Fruit fly (Drosophila melanogaster) whole organism, embryonic: ENCODE data around the gene Ddc.

ENCODE experiments used
- CG10321 ChIP-seq: fragments of 200-800 bp; sonication (Bioruptor generic); IDR thresholded peaks from 2 replicates; pipeline ENCODE4 v1.3.6; 2022; ENCODE audit warnings: missing biosample characterization, missing genetic modification characterization
- CG1233 ChIP-seq: fragments of 200-800 bp; sonication (Bioruptor generic); optimal IDR thresholded peaks from 4 replicates; lab custom pipeline; 2018; ENCODE audit warnings: missing biosample characterization, mild to moderate bottlenecking, missing genetic modification characterization
- CG12769 ChIP-seq: fragments of 200-800 bp; sonication (Bioruptor generic); optimal IDR thresholded peaks from 2 replicates; lab custom pipeline; 2019; ENCODE audit warnings: missing biosample characterization, mild to moderate bottlenecking, missing genetic modification characterization, moderate library complexity
- CG13287 ChIP-seq: fragments of 200-800 bp; sonication (Bioruptor generic); IDR thresholded peaks from 2 replicates; pipeline ENCODE4 v1.3.6; 2022; ENCODE audit warnings: missing biosample characterization, missing genetic modification characterization; ENCODE audit not compliant: partially characterized antibody
- CG14050 ChIP-seq: fragments of 200-800 bp; sonication (Bioruptor generic); IDR thresholded peaks from 3 replicates; pipeline ENCODE4 v1.3.6; 2022; ENCODE audit warnings: missing biosample characterization, missing genetic modification characterization
- CG14667 ChIP-seq: fragments of 200-800 bp; sonication (Bioruptor generic); IDR thresholded peaks from 2 replicates; pipeline ENCODE4 v1.3.6; 2022; ENCODE audit warnings: missing biosample characterization, missing genetic modification characterization
- CG15269 ChIP-seq: fragments of 200-800 bp; sonication (Bioruptor generic); optimal IDR thresholded peaks from 2 replicates; lab custom pipeline; 2018; ENCODE audit warnings: missing biosample characterization, mild to moderate bottlenecking, missing genetic modification characterization, moderate library complexity
- CG1647 ChIP-seq: fragments of 200-800 bp; sonication (Bioruptor generic); optimal IDR thresholded peaks from 3 replicates; lab custom pipeline; 2016; ENCODE audit warnings: missing biosample characterization, missing genetic modification characterization
- CG17328 ChIP-seq: fragments of 200-800 bp; sonication (Bioruptor generic); IDR thresholded peaks from 2 replicates; pipeline ENCODE4 v1.3.6; 2022; ENCODE audit warnings: missing biosample characterization, missing genetic modification characterization
- CG1832 ChIP-seq: fragments of 200-800 bp; sonication (Bioruptor generic); optimal IDR thresholded peaks from 2 replicates; lab custom pipeline; 2017; ENCODE audit warnings: missing biosample characterization, mild to moderate bottlenecking, missing genetic modification characterization, inconsistent platforms
- CG30020 ChIP-seq: fragments of 200-800 bp; optimal IDR thresholded peaks from 2 replicates; lab custom pipeline; 2019; ENCODE audit warnings: missing biosample characterization, mild to moderate bottlenecking, missing genetic modification characterization, moderate library complexity
- CG3281 ChIP-seq: fragments of 200-800 bp; sonication (Bioruptor generic); optimal IDR thresholded peaks from 3 replicates; lab custom pipeline; 2017; ENCODE audit warnings: missing biosample characterization, mild to moderate bottlenecking, missing genetic modification characterization
- CG34376 ChIP-seq: fragments of 200-800 bp; sonication (Bioruptor generic); optimal IDR thresholded peaks from 2 replicates; lab custom pipeline; 2018; ENCODE audit warnings: missing biosample characterization, mild to moderate bottlenecking, missing genetic modification characterization
- CG34422 ChIP-seq: fragments of 200-800 bp; sonication (Bioruptor generic); IDR thresholded peaks from 3 replicates; pipeline ENCODE4 v1.3.6; 2022; ENCODE audit warnings: missing biosample characterization, missing genetic modification characterization
- CG3847 ChIP-seq: fragments of 200-800 bp; sonication (Bioruptor generic); IDR thresholded peaks from 2 replicates; pipeline ENCODE4 v1.3.6; 2022; ENCODE audit warnings: missing biosample characterization, missing genetic modification characterization
- CG43689 ChIP-seq: fragments of 200-800 bp; sonication (Bioruptor generic); IDR thresholded peaks from 2 replicates; pipeline ENCODE4 v1.3.6; 2022; ENCODE audit warnings: missing biosample characterization, missing genetic modification characterization
- CG7372 ChIP-seq: fragments of 200-800 bp; sonication (Bioruptor generic); IDR thresholded peaks from 2 replicates; pipeline ENCODE4 v1.3.6; 2022; ENCODE audit warnings: missing biosample characterization, missing genetic modification characterization
- CG8089 ChIP-seq: fragments of 200-800 bp; sonication (Bioruptor generic); optimal IDR thresholded peaks from 3 replicates; lab custom pipeline; 2016; ENCODE audit warnings: missing biosample characterization, missing genetic modification characterization
- CG9609 ChIP-seq: fragments of 200-800 bp; sonication (Bioruptor generic); optimal IDR thresholded peaks from 3 replicates; lab custom pipeline; 2016; ENCODE audit warnings: missing biosample characterization, missing genetic modification characterization
- Dip3 ChIP-seq: fragments of 200-800 bp; sonication (Bioruptor generic); optimal IDR thresholded peaks from 3 replicates; lab custom pipeline; 2016; ENCODE audit warnings: missing biosample characterization, missing genetic modification characterization
- Ets65A ChIP-seq: fragments of 200-800 bp; sonication (Bioruptor generic); peaks from one replicate; lab custom pipeline; 2016; ENCODE audit warnings: missing biosample characterization, missing genetic modification characterization
- Fer2 ChIP-seq: fragments of 200-800 bp; sonication (Bioruptor generic); optimal IDR thresholded peaks from 2 replicates; lab custom pipeline; 2018; ENCODE audit warnings: missing biosample characterization, mild to moderate bottlenecking, missing genetic modification characterization, moderate library complexity
- Fer3 ChIP-seq: fragments of 200-800 bp; sonication (Bioruptor generic); optimal IDR thresholded peaks from 2 replicates; lab custom pipeline; 2018; ENCODE audit warnings: missing biosample characterization, mild to moderate bottlenecking, missing genetic modification characterization, moderate library complexity
- GATAe ChIP-seq: fragments of 200-800 bp; sonication (Bioruptor generic); conservative IDR thresholded peaks from 2 replicates; pipeline ENCODE4 v1.3.6; 2022; ENCODE audit warnings: missing biosample characterization, missing genetic modification characterization
- H15 ChIP-seq: fragments of 200-800 bp; sonication (Bioruptor generic); IDR thresholded peaks from 3 replicates; pipeline ENCODE4 v1.3.6; 2022; ENCODE audit warnings: missing biosample characterization, missing genetic modification characterization
- HLH4C ChIP-seq: fragments of 200-800 bp; sonication (Bioruptor generic); IDR thresholded peaks from 3 replicates; pipeline ENCODE4 v1.3.6; 2022; ENCODE audit warnings: missing biosample characterization, missing genetic modification characterization; ENCODE audit not compliant: partially characterized antibody
- MTF-1 ChIP-seq: fragments of 200-800 bp; sonication (Bioruptor generic); optimal IDR thresholded peaks from 2 replicates; lab custom pipeline; 2018; ENCODE audit warnings: missing biosample characterization, mild to moderate bottlenecking, missing genetic modification characterization, borderline replicate concordance
- Tbp ChIP-seq: fragments of >200 bp; optimal IDR thresholded peaks from 2 replicates; lab custom pipeline; 2018; ENCODE audit warnings: missing biosample characterization, missing genetic modification characterization
- Xrp1 ChIP-seq: fragments of 200-800 bp; sonication (Bioruptor generic); IDR thresholded peaks from 2 replicates; pipeline ENCODE4 v1.3.6; 2022; ENCODE audit warnings: missing biosample characterization, missing genetic modification characterization
- ab ChIP-seq: fragments of 200-800 bp; sonication (Bioruptor generic); optimal IDR thresholded peaks from 2 replicates; lab custom pipeline; 2016; ENCODE audit warnings: missing biosample characterization, missing genetic modification characterization
- bowl ChIP-seq: fragments of 200-800 bp; sonication (Bioruptor generic); IDR thresholded peaks from 2 replicates; pipeline ENCODE4 v1.3.6; 2022; ENCODE audit warnings: missing biosample characterization, missing genetic modification characterization
- croc ChIP-seq: fragments of 200-800 bp; sonication (Bioruptor generic); conservative IDR thresholded peaks from 3 replicates; pipeline ENCODE4 v1.3.6; 2022; ENCODE audit warnings: missing biosample characterization, missing genetic modification characterization
- dan ChIP-seq: fragments of 200-800 bp; sonication (Bioruptor generic); IDR thresholded peaks from 2 replicates; pipeline ENCODE4 v1.3.6; 2022; ENCODE audit warnings: missing biosample characterization, missing genetic modification characterization
- danr ChIP-seq: fragments of 200-800 bp; sonication (Bioruptor generic); IDR thresholded peaks from 2 replicates; pipeline ENCODE4 v1.3.6; 2022; ENCODE audit warnings: missing biosample characterization, missing genetic modification characterization
- dm ChIP-seq: fragments of 200-800 bp; sonication (Bioruptor generic); optimal IDR thresholded peaks from 3 replicates; lab custom pipeline; 2016; ENCODE audit warnings: missing biosample characterization, missing genetic modification characterization
- dpn ChIP-seq, 2 experiments: fragments of 200-800 bp; sonication (Bioruptor generic); optimal IDR thresholded peaks; 3 replicates each; lab custom pipeline; 2016; ENCODE audit warnings: missing biosample characterization in 2 of 2, missing genetic modification characterization in 2 of 2
- en ChIP-seq: fragments of 200-800 bp; sonication (Bioruptor generic); optimal IDR thresholded peaks from 2 replicates; lab custom pipeline; 2016; ENCODE audit warnings: missing biosample characterization, missing genetic modification characterization
- gcm ChIP-seq: fragments of 200-800 bp; sonication (Bioruptor generic); optimal IDR thresholded peaks from 2 replicates; lab custom pipeline; 2019; ENCODE audit warnings: missing biosample characterization, mild to moderate bottlenecking, missing genetic modification characterization, moderate library complexity
- hkb ChIP-seq, 2 experiments: fragments of 200-800 bp in 1 of 2; fragments of >200 bp in 1 of 2; sonication (Bioruptor generic) in 1 of 2; IDR thresholded peaks in 1 of 2; optimal IDR thresholded peaks in 1 of 2; 2 replicates each; pipeline versions ENCODE4 v1.3.6 to Lab custom; 2017 to 2022; ENCODE audit warnings: missing biosample characterization in 1 of 2, missing genetic modification characterization in 1 of 2
- jumu ChIP-seq: fragments of 200-800 bp; sonication (Bioruptor generic); optimal IDR thresholded peaks from 3 replicates; lab custom pipeline; 2016; ENCODE audit warnings: missing biosample characterization, missing genetic modification characterization
- kay ChIP-seq: fragments of 200-800 bp; sonication (Bioruptor generic); optimal IDR thresholded peaks from 2 replicates; lab custom pipeline; 2016; ENCODE audit warnings: missing biosample characterization, missing genetic modification characterization
- knrl ChIP-seq: fragments of 200-800 bp; sonication (Bioruptor generic); IDR thresholded peaks from 3 replicates; pipeline ENCODE4 v1.3.6; 2022; ENCODE audit warnings: missing biosample characterization, missing genetic modification characterization; ENCODE audit not compliant: partially characterized antibody
- lbe ChIP-seq: fragments of 200-800 bp; sonication (Bioruptor generic); optimal IDR thresholded peaks from 2 replicates; lab custom pipeline; 2016; ENCODE audit warnings: missing biosample characterization, mild to moderate bottlenecking, missing genetic modification characterization
- lilli ChIP-seq: fragments of 200-800 bp; sonication (Bioruptor generic); optimal IDR thresholded peaks from 3 replicates; lab custom pipeline; 2016; ENCODE audit warnings: missing biosample characterization, missing genetic modification characterization
- nerfin-1 ChIP-seq: fragments of 200-800 bp; sonication (Bioruptor generic); optimal IDR thresholded peaks from 3 replicates; lab custom pipeline; 2019; ENCODE audit warnings: missing biosample characterization, mild to moderate bottlenecking, missing genetic modification characterization, moderate library complexity
- org-1 ChIP-seq: fragments of 200-800 bp; sonication (Bioruptor generic); optimal IDR thresholded peaks from 2 replicates; lab custom pipeline; 2017; ENCODE audit warnings: missing biosample characterization, missing genetic modification characterization
- ro ChIP-seq: fragments of 200-800 bp; sonication (Bioruptor generic); IDR thresholded peaks from 2 replicates; pipeline ENCODE4 v1.3.6; 2022; ENCODE audit warnings: missing biosample characterization, missing genetic modification characterization
- sna ChIP-seq: fragments of 200-800 bp; sonication (Bioruptor generic); IDR thresholded peaks from 2 replicates; pipeline ENCODE4 v1.3.6; 2022; ENCODE audit warnings: missing biosample characterization, missing genetic modification characterization; ENCODE audit not compliant: partially characterized antibody
- so ChIP-seq: fragments of 200-800 bp; sonication (Bioruptor generic); IDR thresholded peaks from 3 replicates; pipeline ENCODE4 v1.3.6; 2022; ENCODE audit warnings: missing biosample characterization, missing genetic modification characterization
- sr ChIP-seq: fragments of 200-800 bp; sonication (Bioruptor generic); IDR thresholded peaks from 3 replicates; pipeline ENCODE4 v1.3.6; 2022; ENCODE audit warnings: missing biosample characterization, missing genetic modification characterization
- zfh2 ChIP-seq: fragments of 200-800 bp; sonication (Bioruptor generic); optimal IDR thresholded peaks from 2 replicates; lab custom pipeline; 2016; ENCODE audit warnings: missing biosample characterization, missing genetic modification characterization

The Ddc gene

DNA sequence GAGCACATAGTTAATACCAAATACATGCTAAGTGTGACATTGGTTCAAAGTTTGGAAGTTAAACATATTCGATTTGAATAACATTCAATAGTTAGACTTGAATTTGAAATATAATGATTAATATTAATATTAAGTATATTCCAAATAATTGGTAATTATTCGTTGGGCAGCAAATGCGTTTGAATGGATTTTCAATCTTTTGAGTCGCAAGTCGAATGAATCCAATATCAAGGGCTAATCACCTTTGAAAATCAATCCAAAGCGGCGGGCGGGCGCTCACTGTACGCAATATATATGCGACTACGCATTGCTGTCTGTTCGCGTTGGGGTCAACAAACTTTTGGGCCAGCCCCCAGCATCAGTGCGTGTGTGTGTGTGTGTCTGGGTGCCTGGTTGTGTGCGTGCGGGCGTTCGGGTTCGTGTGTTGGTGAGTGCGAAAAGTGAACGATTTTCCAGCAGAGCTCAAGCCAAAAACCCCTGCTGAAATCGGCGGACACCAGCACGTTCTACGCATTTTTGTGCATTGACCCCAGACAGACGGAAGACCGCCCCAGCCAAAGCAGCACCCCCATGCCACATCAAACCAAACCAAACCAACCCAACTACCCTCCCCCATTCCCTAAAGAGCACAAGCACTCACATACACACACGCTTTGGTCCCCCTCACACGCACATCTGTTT lies 18.4 kb upstream of the Ddc start (continued):
- TF ChIP-seq sr (no peak), CG12769 (tag; lab: Kevin White, UChicago) (no peak), jumu (GFP tag; lab: Kevin White, UChicago) (no peak), CG14050 (GFP tag; lab: Robert Waterston, UW) (no peak), HLH4C (no peak), zfh2 (GFP tag; lab: Kevin White, UChicago) (no peak), en (no peak), ro (GFP tag; lab: Robert Waterston, UW) (no peak), bowl (GFP tag; lab: Robert Waterston, UW) (no peak), org-1 (GFP tag; lab: Kevin White, UChicago) (peak; percentile 21), lbe (GFP tag; lab: Kevin White, UChicago) (no peak), Fer2 (tag; lab: Kevin White, UChicago) (no peak), sna (GFP tag; lab: Robert Waterston, UW) (no peak), CG17328 (GFP tag; lab: Robert Waterston, UW) (no peak), Dip3 (no peak), Xrp1 (GFP tag; lab: Robert Waterston, UW) (peak; percentile 19; the same call in 1 of the 2 replicates), Fer3 (tag; lab: Kevin White, UChicago) (no peak), CG30020 (tag; lab: Kevin White, UChicago) (no peak), CG34422 (GFP tag; lab: Robert Waterston, UW) (no peak), CG8089 (no peak), Ets65A (GFP tag; lab: Kevin White, UChicago) (no peak), GATAe (GFP tag; lab: Robert Waterston, UW) (no peak), CG1233 (GFP tag; lab: Kevin White, UChicago) (no peak), danr (GFP tag; lab: Robert Waterston, UW) (no peak), CG3847 (GFP tag; lab: Robert Waterston, UW) (no peak), knrl (GFP tag; lab: Robert Waterston, UW) (no peak), CG34376 (GFP tag; lab: Kevin White, UChicago) (no peak), CG14667 (GFP tag; lab: Robert Waterston, UW) (no peak), CG9609 (GFP tag; lab: Kevin White, UChicago) (no peak), kay (GFP tag; lab: Kevin White, UChicago) (no peak), so (GFP tag; lab: Robert Waterston, UW) (0 out of 3 replicates have a peak, but pooled peaks have one; percentile 27), dpn (GFP tag; optimal IDR thresholded peaks at IDR 0.05; lab: Kevin White, UChicago) (peak in 1 of 2 experiments; percentile 21), CG7372 (GFP tag; lab: Robert Waterston, UW) (no peak), ab (GFP tag; lab: Kevin White, UChicago) (no peak), gcm (GFP tag; lab: Kevin White, UChicago) (peak; percentile 17), Tbp (GFP tag; lab: Kevin White, UChicago) (no peak), CG15269 (tag; lab: Kevin White, UChicago) (peak; percentile 19), CG3281 (GFP tag; lab: Kevin White, UChicago) (peak; percentile 29), dan (GFP tag; lab: Robert Waterston, UW) (no peak), CG13287 (GFP tag; lab: Robert Waterston, UW) (no peak), CG10321 (GFP tag; lab: Robert Waterston, UW) (no peak), MTF-1 (GFP tag; lab: Kevin White, UChicago) (no peak), dm (GFP tag; lab: Kevin White, UChicago) (no peak), CG43689 (GFP tag; lab: Robert Waterston, UW) (0 out of 2 replicates have a peak, but pooled peaks have one; percentile 14), croc (GFP tag; lab: Robert Waterston, UW) (no peak), nerfin-1 (tag; lab: Kevin White, UChicago) (no peak), CG1832 (no peak), H15 (GFP tag; lab: Robert Waterston, UW) (no peak), CG1647 (GFP tag; lab: Kevin White, UChicago) (no peak), hkb (optimal IDR thresholded peaks at IDR 0.05; lab: Kevin White, UChicago) (no peak), hkb (GFP tag; IDR thresholded peaks at IDR 0.05; lab: Robert Waterston, UW) (no peak), lilli (GFP tag; lab: Kevin White, UChicago) (no peak)
